Worm (Caenorhabditis elegans) whole organism, young adult: ENCODE results near the gene C45G9.6.

Source experiments
- B0261.1 ChIP-seq: sonication (generic microtip); optimal IDR thresholded peaks from 2 replicates; lab custom pipeline; 2016; ENCODE audit warnings: mild to moderate bottlenecking, missing genetic modification characterization, moderate library complexity, missing compliant biosample characterization
- C17E4.6 ChIP-seq: fragments of 200-800 bp; sonication (Bioruptor generic); IDR thresholded peaks from 2 replicates; pipeline ENCODE4 v1.3.6; 2022; ENCODE audit warnings: missing genetic modification reagents, missing genetic modification characterization, missing compliant biosample characterization
- F10E7.11 ChIP-seq: sonication (generic microtip); optimal IDR thresholded peaks from 2 replicates; lab custom pipeline; 2017; ENCODE audit warnings: mild to moderate bottlenecking, missing genetic modification characterization, moderate library complexity, missing compliant biosample characterization
- F37B4.10 ChIP-seq: fragments of 200-800 bp; sonication (Bioruptor generic); IDR thresholded peaks from 2 replicates; pipeline ENCODE4 v1.3.6; 2022; ENCODE audit warnings: missing genetic modification characterization, missing compliant biosample characterization
- F39B2.1 ChIP-seq: fragments of 200-800 bp; sonication (Bioruptor generic); IDR thresholded peaks from 2 replicates; pipeline ENCODE4 v1.3.6; 2022; ENCODE audit warnings: missing genetic modification reagents, missing genetic modification characterization, missing compliant biosample characterization
- F57A8.1 ChIP-seq: fragments of 200-800 bp; sonication (Bioruptor generic); optimal IDR thresholded peaks from 2 replicates; lab custom pipeline; 2018; ENCODE audit warnings: mild to moderate bottlenecking, missing genetic modification characterization, moderate library complexity, missing compliant biosample characterization
- F57C9.4 ChIP-seq: sonication (generic microtip); optimal IDR thresholded peaks from 2 replicates; lab custom pipeline; 2017; ENCODE audit warnings: mild to moderate bottlenecking, missing genetic modification characterization, missing compliant biosample characterization
- K12H6.12 ChIP-seq: fragments of 200-800 bp; sonication (Bioruptor generic); optimal IDR thresholded peaks from 2 replicates; lab custom pipeline; 2018; ENCODE audit warnings: mild to moderate bottlenecking, missing genetic modification characterization, missing compliant biosample characterization
- T26A5.8 ChIP-seq: sonication (generic microtip); optimal IDR thresholded peaks from 2 replicates; lab custom pipeline; 2016; ENCODE audit warnings: missing genetic modification characterization, missing compliant biosample characterization
- Y53F4B.3 ChIP-seq: fragments of 200-800 bp; sonication (Bioruptor generic); IDR thresholded peaks from 2 replicates; pipeline ENCODE4 v1.3.6; 2022; ENCODE audit warnings: missing genetic modification reagents, missing genetic modification characterization, missing compliant biosample characterization
- Y79H2A.3 ChIP-seq: fragments of 200-800 bp; sonication (Bioruptor generic); conservative IDR thresholded peaks from 2 replicates; pipeline ENCODE4 v1.3.6; 2022; ENCODE audit warnings: missing genetic modification reagents, missing genetic modification characterization, missing compliant biosample characterization
- athp-1 ChIP-seq: sonication (generic microtip); optimal IDR thresholded peaks from 2 replicates; lab custom pipeline; 2017; ENCODE audit warnings: mild to moderate bottlenecking, missing genetic modification characterization, missing compliant biosample characterization
- attf-6 ChIP-seq: fragments of 200-800 bp; sonication (Bioruptor generic); IDR thresholded peaks from 2 replicates; pipeline ENCODE4 v1.3.6; 2022; ENCODE audit warnings: missing genetic modification reagents, missing genetic modification characterization, missing compliant biosample characterization
- bed-2 ChIP-seq: fragments of 200-800 bp; sonication (Bioruptor generic); IDR thresholded peaks from 2 replicates; pipeline ENCODE4 v1.3.6; 2022; ENCODE audit warnings: missing genetic modification reagents, missing genetic modification characterization, missing compliant biosample characterization
- cebp-1 ChIP-seq, 2 experiments: fragments of 200-800 bp in 1 of 2; sonication (Bioruptor generic) in 1 of 2; sonication (generic microtip) in 1 of 2; IDR thresholded peaks in 1 of 2; optimal IDR thresholded peaks in 1 of 2; 2 replicates each; pipeline versions ENCODE4 v1.3.6 to Lab custom; 2017 to 2022; ENCODE audit warnings: missing compliant biosample characterization in 2 of 2, missing genetic modification characterization in 2 of 2, mild to moderate bottlenecking in 1 of 2, missing genetic modification reagents in 1 of 2, moderate library complexity in 1 of 2
- cebp-2 ChIP-seq: fragments of 200-800 bp; sonication (Bioruptor generic); IDR thresholded peaks from 2 replicates; pipeline ENCODE4 v1.3.6; 2022; ENCODE audit warnings: missing genetic modification characterization, missing compliant biosample characterization
- ceh-40 ChIP-seq: fragments of 200-800 bp; sonication (Bioruptor generic); IDR thresholded peaks from 2 replicates; pipeline ENCODE4 v1.3.6; 2022; ENCODE audit warnings: missing genetic modification characterization, missing compliant biosample characterization
- dox-1 ChIP-seq: fragments of 200-800 bp; sonication (Bioruptor generic); IDR thresholded peaks from 2 replicates; pipeline ENCODE4 v1.3.6; 2022; ENCODE audit warnings: missing genetic modification reagents, missing genetic modification characterization, missing compliant biosample characterization
- egrh-3 ChIP-seq: fragments of 200-800 bp; sonication (Bioruptor generic); IDR thresholded peaks from 2 replicates; pipeline ENCODE4 v1.3.6; 2022; ENCODE audit warnings: missing genetic modification reagents, missing genetic modification characterization, missing compliant biosample characterization
- ekl-4 ChIP-seq: fragments of 200-800 bp; sonication (Bioruptor generic); IDR thresholded peaks from 2 replicates; pipeline ENCODE4 v1.3.6; 2022; ENCODE audit warnings: missing genetic modification reagents, missing genetic modification characterization, missing compliant biosample characterization
- fkh-3 ChIP-seq: sonication (generic microtip); optimal IDR thresholded peaks from 2 replicates; lab custom pipeline; 2016; ENCODE audit warnings: mild to moderate bottlenecking, missing genetic modification characterization, missing compliant biosample characterization
- him-1 ChIP-seq: sonication (generic microtip); optimal IDR thresholded peaks from 2 replicates; lab custom pipeline; 2016; ENCODE audit warnings: missing genotype, missing genetic modification reagents, missing genetic modification characterization, missing compliant biosample characterization
- lin-35 ChIP-seq, 3 experiments: fragments of 150-350 bp in 2 of 3; sonication (generic microtip) in 1 of 3; optimal IDR thresholded peaks; 2 replicates each; lab custom pipeline; 2014 to 2018; ENCODE audit warnings: missing biosample characterization in 3 of 3, missing genetic modification characterization in 3 of 3, missing genetic modification reagents in 3 of 3
- lin-54 ChIP-seq: fragments of 200-800 bp; sonication (Bioruptor generic); optimal IDR thresholded peaks from 2 replicates; lab custom pipeline; 2018; ENCODE audit warnings: mild to moderate bottlenecking, missing genetic modification characterization, missing compliant biosample characterization
- lsy-27 ChIP-seq: sonication (generic microtip); optimal IDR thresholded peaks from 2 replicates; lab custom pipeline; 2017; ENCODE audit warnings: missing genetic modification characterization, mild to moderate bottlenecking, missing compliant biosample characterization, antibody characterized with exemption, missing genotype, borderline replicate concordance; ENCODE audit not compliant: insufficient read depth
- madf-10 ChIP-seq: sonication (generic microtip); optimal IDR thresholded peaks from 2 replicates; lab custom pipeline; 2016; ENCODE audit warnings: mild to moderate bottlenecking, missing genetic modification characterization, missing compliant biosample characterization
- madf-3 ChIP-seq: fragments of 200-800 bp; sonication (Bioruptor generic); IDR thresholded peaks from 2 replicates; pipeline ENCODE4 v1.3.6; 2022; ENCODE audit warnings: missing genetic modification reagents, missing genetic modification characterization, missing compliant biosample characterization
- mel-28 ChIP-seq: sonication (generic microtip); optimal IDR thresholded peaks from 2 replicates; lab custom pipeline; 2016; ENCODE audit warnings: borderline replicate concordance, mild to moderate bottlenecking, missing genetic modification characterization, missing compliant biosample characterization
- mes-4 ChIP-seq: sonication (generic microtip); optimal IDR thresholded peaks from 2 replicates; lab custom pipeline; 2016; ENCODE audit warnings: missing genotype, missing genetic modification characterization, missing compliant biosample characterization
- nhr-27 ChIP-seq: fragments of 200-800 bp; sonication (Bioruptor generic); optimal IDR thresholded peaks from 2 replicates; lab custom pipeline; 2018; ENCODE audit warnings: mild to moderate bottlenecking, missing genetic modification characterization, moderate library complexity, missing compliant biosample characterization
- nhr-80 ChIP-seq: sonication (generic microtip); optimal IDR thresholded peaks from 2 replicates; lab custom pipeline; 2016; ENCODE audit warnings: missing genetic modification characterization, missing compliant biosample characterization
- nhr-90 ChIP-seq: sonication (generic microtip); optimal IDR thresholded peaks from 2 replicates; lab custom pipeline; 2016; ENCODE audit warnings: missing genotype, mild to moderate bottlenecking, missing genetic modification characterization, missing compliant biosample characterization
- pbrm-1 ChIP-seq: fragments of 200-800 bp; sonication (Bioruptor generic); IDR thresholded peaks from 2 replicates; pipeline ENCODE4 v1.3.6; 2022; ENCODE audit warnings: missing genetic modification reagents, missing genetic modification characterization, missing compliant biosample characterization
- pha-4 ChIP-seq: fragments of 150-350 bp; sonication (generic microtip); optimal IDR thresholded peaks from 2 replicates; lab custom pipeline; 2014; ENCODE audit warnings: missing biosample characterization, missing genetic modification reagents, missing genetic modification characterization
- rec-8 ChIP-seq, 2 experiments: sonication (generic microtip); optimal IDR thresholded peaks; 2 replicates each; lab custom pipeline; 2016; ENCODE audit warnings: mild to moderate bottlenecking in 2 of 2, missing genetic modification characterization in 2 of 2, missing genetic modification reagents in 2 of 2, missing genotype in 2 of 2, missing biosample characterization in 1 of 2, missing compliant biosample characterization in 1 of 2, moderate library complexity in 1 of 2
- repo-1 ChIP-seq: sonication (generic microtip); optimal IDR thresholded peaks from 2 replicates; lab custom pipeline; 2017; ENCODE audit warnings: mild to moderate bottlenecking, missing genetic modification characterization, missing compliant biosample characterization
- snpc-4 ChIP-seq, 5 experiments: fragments of 150-350 bp in 1 of 5; sonication (generic microtip) in 4 of 5; optimal IDR thresholded peaks; 2 replicates each; lab custom pipeline; 2014 to 2018; ENCODE audit warnings: missing genetic modification characterization in 5 of 5, missing biosample characterization in 3 of 5, antibody characterized with exemption in 2 of 5, mild to moderate bottlenecking in 2 of 5, missing compliant biosample characterization in 2 of 5, missing genotype in 2 of 5, moderate library complexity in 2 of 5, missing genetic modification reagents in 1 of 5
- tbp1 ChIP-seq: fragments of 200-800 bp; sonication (Bioruptor generic); optimal IDR thresholded peaks from 2 replicates; lab custom pipeline; 2018; ENCODE audit warnings: mild to moderate bottlenecking, missing genetic modification characterization, missing compliant biosample characterization
- tlf-1 ChIP-seq: fragments of 200-800 bp; sonication (Bioruptor generic); optimal IDR thresholded peaks from 2 replicates; lab custom pipeline; 2018; ENCODE audit warnings: mild to moderate bottlenecking, missing genetic modification characterization, missing compliant biosample characterization
- unc-62 ChIP-seq: fragments of 150-350 bp; optimal IDR thresholded peaks from 2 replicates; lab custom pipeline; 2014; ENCODE audit warnings: missing biosample characterization, missing genetic modification reagents, missing genetic modification characterization
- zfh-2 ChIP-seq: fragments of 200-800 bp; sonication (Bioruptor generic); conservative IDR thresholded peaks from 2 replicates; pipeline ENCODE4 v1.3.6; 2022; ENCODE audit warnings: missing genetic modification reagents, missing genetic modification characterization, missing compliant biosample characterization
- ztf-28 ChIP-seq: fragments of 200-800 bp; sonication (Bioruptor generic); IDR thresholded peaks from 2 replicates; pipeline ENCODE4 v1.3.6; 2022; ENCODE audit warnings: missing genetic modification reagents, missing genetic modification characterization, missing compliant biosample characterization
- ztf-3 ChIP-seq: fragments of 200-800 bp; sonication (Bioruptor generic); optimal IDR thresholded peaks from 2 replicates; lab custom pipeline; 2018; ENCODE audit warnings: mild to moderate bottlenecking, missing genetic modification characterization, missing compliant biosample characterization

C45G9.6 gene

DNA sequence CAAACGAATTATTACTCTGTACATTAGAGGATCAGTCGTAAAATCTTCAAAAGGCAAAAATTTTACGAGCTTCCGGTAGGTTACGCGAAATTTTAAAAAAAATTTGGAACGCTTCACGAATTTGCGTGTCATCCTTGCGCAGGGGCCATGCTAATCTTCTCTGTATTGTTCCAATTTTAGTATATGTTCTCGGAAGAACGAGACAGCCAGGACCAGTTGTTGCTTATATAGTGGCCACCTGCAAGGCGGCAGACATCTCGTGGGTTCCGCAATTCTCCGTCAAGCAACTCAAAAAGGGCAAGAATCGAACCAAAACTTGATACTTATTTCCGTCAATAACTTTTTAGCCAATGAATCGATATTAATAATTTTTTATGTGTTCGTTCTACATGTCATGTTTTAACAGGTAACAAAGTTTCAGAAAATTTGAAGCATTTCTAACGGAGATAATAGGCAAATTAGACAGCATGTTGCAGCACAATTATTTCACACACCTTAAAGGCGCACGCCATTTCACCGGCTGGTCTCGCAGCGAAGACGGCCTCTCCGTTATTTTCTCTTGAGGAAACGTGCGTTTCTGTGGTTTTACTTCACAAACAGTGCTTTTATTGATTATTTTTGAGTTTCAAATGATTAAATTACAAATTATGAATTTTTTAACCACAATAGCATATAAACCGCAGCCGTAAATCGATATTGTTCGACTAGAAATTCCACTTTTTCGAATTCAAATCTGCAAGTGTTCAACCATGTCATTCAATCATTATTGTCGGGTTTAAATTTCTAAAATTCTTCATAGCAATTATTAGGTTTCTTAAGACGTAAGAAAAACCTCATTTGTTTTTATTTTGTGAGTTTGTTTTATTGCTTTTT, 44.7 kb downstream of the C45G9.6 start (continued):
- TF ChIP-seq attf-6 (GFP tag; lab: Robert Waterston, UW): peak; percentile 70
- 0 out of 2 replicates have a peak, but pooled peaks have one; percentile 35 for TF ChIP-seq Y79H2A.3 (GFP tag; lab: Robert Waterston, UW)
- 0 out of 2 replicates have a peak, but pooled peaks have one; percentile 73 for TF ChIP-seq F37B4.10
- peak; percentile 88 for TF ChIP-seq dox-1 (GFP tag; lab: Robert Waterston, UW)
- peak; percentile 59 for TF ChIP-seq cebp-1 (GFP tag; IDR thresholded peaks at IDR 0.05; lab: Robert Waterston, UW)
- TF ChIP-seq cebp-1 (tag; optimal IDR thresholded peaks at IDR 0.05; lab: Kevin White, UChicago): peak; percentile 83

DNA sequence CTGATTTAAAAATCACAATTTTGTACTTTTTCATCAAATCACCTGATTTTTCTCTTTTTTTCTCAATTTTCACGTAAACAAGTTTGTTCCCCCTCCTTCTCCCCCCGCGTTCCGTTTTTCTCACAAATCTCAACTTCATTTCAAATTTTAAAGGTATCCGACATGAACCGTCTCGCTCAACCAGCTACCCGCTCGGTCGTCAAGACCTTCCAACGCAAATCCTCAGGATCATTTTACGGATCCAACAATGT, 45.2 kb downstream of the C45G9.6 start, which contains the start of gene cox-6A:
Gene cox-6A (plus strand): TSS at position 152 of the 251 bp plus-strand sequence.
- no peak for TF ChIP-seq pbrm-1 (GFP tag; lab: Robert Waterston, UW)
- no peak for TF ChIP-seq K12H6.12 (tag; lab: Kevin White, UChicago)
- no peak for TF ChIP-seq mel-28 (tag; lab: Kevin White, UChicago)
- no peak for TF ChIP-seq B0261.1 (tag; lab: Kevin White, UChicago)

DNA sequence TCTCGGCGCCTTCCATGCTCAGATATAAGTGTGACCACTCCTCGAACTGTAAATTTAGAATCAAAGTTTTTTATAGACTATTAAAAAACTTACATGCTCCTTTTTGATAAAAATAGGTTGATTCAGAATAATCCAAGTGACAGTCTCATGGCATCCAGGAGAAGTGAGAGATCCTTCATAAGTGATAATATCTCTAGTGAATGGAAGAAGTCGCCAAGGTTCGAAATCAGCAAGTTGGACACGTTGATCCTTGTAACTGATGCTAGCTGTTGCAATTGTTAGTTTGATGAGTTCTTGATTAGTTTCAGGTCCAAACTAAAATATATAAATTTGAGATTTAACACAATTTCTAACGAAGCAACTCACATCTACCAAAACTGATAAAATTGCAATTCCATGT, 47.0 kb downstream of the C45G9.6 start:
- TF ChIP-seq F10E7.11 (tag; lab: Kevin White, UChicago): no peak
- TF ChIP-seq snpc-4 (GFP tag; optimal IDR thresholded peaks at IDR 0.05; lab: Kevin White, UChicago): no peak
- TF ChIP-seq snpc-4 (tag; optimal IDR thresholded peaks at IDR 0.05; lab: Kevin White, UChicago): peak in 2 of 4 experiments; percentile 32 to 45
- TF ChIP-seq F57C9.4 (tag; lab: Kevin White, UChicago): no peak
- TF ChIP-seq ztf-3 (GFP tag; lab: Kevin White, UChicago): no peak
- no peak for TF ChIP-seq nhr-80 (tag; lab: Kevin White, UChicago)
- peak; percentile 2 for TF ChIP-seq madf-10 (tag; lab: Kevin White, UChicago)
- TF ChIP-seq rec-8 (tag; optimal IDR thresholded peaks at IDR 0.05; lab: Kevin White, UChicago): no peak
- peak; percentile 4 for TF ChIP-seq lin-54 (GFP tag; lab: Kevin White, UChicago)
- TF ChIP-seq nhr-27 (tag; lab: Kevin White, UChicago): no peak
- TF ChIP-seq zfh-2: no peak
- TF ChIP-seq tbp1 (GFP tag; lab: Kevin White, UChicago): no peak
- no peak for TF ChIP-seq pha-4 (tag; lab: Kevin White, UChicago)
- TF ChIP-seq cebp-2 (GFP tag; lab: Robert Waterston, UW): no peak
- TF ChIP-seq F39B2.1 (GFP tag; lab: Robert Waterston, UW): no peak
- TF ChIP-seq fkh-3: no peak
- TF ChIP-seq Y53F4B.3 (GFP tag; lab: Robert Waterston, UW): no peak
- TF ChIP-seq C17E4.6 (GFP tag; lab: Robert Waterston, UW): no peak
- TF ChIP-seq bed-2 (GFP tag; lab: Robert Waterston, UW): no peak
- TF ChIP-seq unc-62 (GFP tag; lab: Kevin White, UChicago): no peak
- TF ChIP-seq ceh-40: no peak
- TF ChIP-seq mel-28 (tag; lab: Kevin White, UChicago): no peak
- TF ChIP-seq F57A8.1 (GFP tag; lab: Kevin White, UChicago): no peak
- TF ChIP-seq mes-4 (tag; lab: Kevin White, UChicago): no peak
- TF ChIP-seq tlf-1 (GFP tag; lab: Kevin White, UChicago): peak; percentile 59
- 0 out of 2 replicates have a peak, but pooled peaks have one; percentile 7 for TF ChIP-seq ekl-4 (GFP tag; lab: Robert Waterston, UW)
- peak; percentile 7 for TF ChIP-seq him-1 (tag; lab: Kevin White, UChicago)
- TF ChIP-seq ztf-28 (GFP tag; lab: Robert Waterston, UW): no peak
- TF ChIP-seq lsy-27 (tag; lab: Kevin White, UChicago): no peak
- TF ChIP-seq egrh-3 (GFP tag; lab: Robert Waterston, UW): no peak
- TF ChIP-seq T26A5.8 (tag; lab: Kevin White, UChicago): no peak
- TF ChIP-seq athp-1 (tag; lab: Kevin White, UChicago): no peak
- peak in 1 of 3 experiments; percentile 8 for TF ChIP-seq lin-35 (GFP tag; optimal IDR thresholded peaks at IDR 0.05; lab: Kevin White, UChicago)
- no peak for TF ChIP-seq madf-3 (GFP tag; lab: Robert Waterston, UW)
- no peak for TF ChIP-seq nhr-90
- TF ChIP-seq repo-1 (tag; lab: Kevin White, UChicago): peak; percentile 30
